Worm (Caenorhabditis elegans) whole organism, L4/young adult: Measurements from ENCODE around the gene srh-288.

ENCODE experiments used
- W03F9.2 ChIP-seq: fragments of 150-350 bp; optimal IDR thresholded peaks from 2 replicates; lab custom pipeline; 2014; ENCODE audit warnings: missing biosample characterization, missing genetic modification characterization
- dao-5 ChIP-seq: sonication (generic microtip); optimal IDR thresholded peaks from 2 replicates; lab custom pipeline; 2016; ENCODE audit warnings: missing genotype, missing genetic modification characterization, moderate library complexity, missing compliant biosample characterization
- him-1 ChIP-seq: sonication (generic microtip); optimal IDR thresholded peaks from 2 replicates; lab custom pipeline; 2016; ENCODE audit warnings: missing genotype, missing genetic modification reagents, missing genetic modification characterization, missing compliant biosample characterization

srh-288 gene

ce11 chrV:17790191-17790590 is 5.4 kb downstream of the srh-288 start, which contains the start of gene srh-290:
Gene srh-290 (plus strand): TSS chrV:17790491.
- TF ChIP-seq W03F9.2 (tag; lab: Kevin White, UChicago) (no peak), dao-5 (no peak), him-1 (tag; lab: Kevin White, UChicago) (no peak)

- TF ChIP-seq him-1 (tag; lab: Kevin White, UChicago): no peak
- TF ChIP-seq dao-5: no peak
- TF ChIP-seq W03F9.2 (tag; lab: Kevin White, UChicago): no peak
These were observed 11.2 kb downstream of the srh-288 start for ce11 chrV:17784363-17784762.

- no peak for TF ChIP-seq dao-5
- no peak for TF ChIP-seq W03F9.2 (tag; lab: Kevin White, UChicago)
- TF ChIP-seq him-1 (tag; lab: Kevin White, UChicago): no peak
These were observed 12.0 kb downstream of the srh-288 start, which contains the start of gene srab-12 for ce11 chrV:17783542-17783941. Gene srab-12 (minus strand): TSS chrV:17783642.

- TF ChIP-seq dao-5 (no peak), him-1 (tag; lab: Kevin White, UChicago) (no peak), W03F9.2 (tag; lab: Kevin White, UChicago) (no peak)
These were observed 15.3 kb downstream of the srh-288 start for ce11 chrV:17780285-17780684.

ce11 chrV:17777624-17778023 is 17.9 kb downstream of the srh-288 start, which contains the start of gene C47A10.12:
Gene C47A10.12 (plus strand): TSS chrV:17777924.
- TF ChIP-seq dao-5 (no peak), him-1 (tag; lab: Kevin White, UChicago) (no peak), W03F9.2 (tag; lab: Kevin White, UChicago) (no peak)

- TF ChIP-seq him-1 (tag; lab: Kevin White, UChicago) (no peak), W03F9.2 (tag; lab: Kevin White, UChicago) (no peak), dao-5 (no peak)
These were observed 18.4 kb downstream of the srh-288 start, which contains the start of gene ddo-1 for ce11 chrV:17777127-17777526. Gene ddo-1 (minus strand): TSS chrV:17777227.

- TF ChIP-seq him-1 (tag; lab: Kevin White, UChicago) (no peak), W03F9.2 (tag; lab: Kevin White, UChicago) (no peak), dao-5 (no peak)
These were observed 22.4 kb downstream of the srh-288 start, which contains the start of gene sre-21 for ce11 chrV:17773108-17773507. Gene sre-21 (minus strand): TSS chrV:17773208.

- TF ChIP-seq him-1 (tag; lab: Kevin White, UChicago) (no peak), W03F9.2 (tag; lab: Kevin White, UChicago) (no peak), dao-5 (no peak)
These were observed 27.8 kb downstream of the srh-288 start for ce11 chrV:17767768-17768167.

ce11 chrV:17767249-17767648 is 28.3 kb downstream of the srh-288 start, which contains the start of gene srh-284:
Gene srh-284 (plus strand): TSS chrV:17767549.
- TF ChIP-seq him-1 (tag; lab: Kevin White, UChicago) (no peak), W03F9.2 (tag; lab: Kevin White, UChicago) (no peak), dao-5 (no peak)

- TF ChIP-seq W03F9.2 (tag; lab: Kevin White, UChicago) (no peak), him-1 (tag; lab: Kevin White, UChicago) (no peak), dao-5 (no peak)
These were observed 30.5 kb downstream of the srh-288 start, which contains the start of the genes C47A10.16 and srh-283 for ce11 chrV:17765077-17765476. Gene C47A10.16 (minus strand): TSS chrV:17765177. Gene srh-283 (plus strand): TSS chrV:17765348.

ce11 chrV:17755592-17755991 is 40.0 kb downstream of the srh-288 start, which contains the start of gene pgp-9:
Gene pgp-9 (plus strand): TSS chrV:17755892.
- TF ChIP-seq dao-5: no peak
- no peak for TF ChIP-seq him-1 (tag; lab: Kevin White, UChicago)
- no peak for TF ChIP-seq W03F9.2 (tag; lab: Kevin White, UChicago)

- TF ChIP-seq him-1 (tag; lab: Kevin White, UChicago) (no peak), dao-5 (no peak), W03F9.2 (tag; lab: Kevin White, UChicago) (no peak)
These were observed 40.6 kb downstream of the srh-288 start for ce11 chrV:17754999-17755398.

ce11 chrV:17752340-17752739 is 43.2 kb downstream of the srh-288 start:
- TF ChIP-seq dao-5 (no peak), W03F9.2 (tag; lab: Kevin White, UChicago) (no peak), him-1 (tag; lab: Kevin White, UChicago) (no peak)

ce11 chrV:17749181-17749580 is 46.4 kb downstream of the srh-288 start, which contains the start of gene R12G8.1:
Gene R12G8.1 (minus strand): TSS chrV:17749243.
- TF ChIP-seq dao-5: no peak
- TF ChIP-seq W03F9.2 (tag; lab: Kevin White, UChicago): no peak
- peak; percentile 8 for TF ChIP-seq him-1 (tag; lab: Kevin White, UChicago)

ce11 chrV:17746959-17747358 is 48.6 kb downstream of the srh-288 start, which contains the start of gene twk-36:
Gene twk-36 (minus strand): TSS chrV:17747059.
- TF ChIP-seq W03F9.2 (tag; lab: Kevin White, UChicago): no peak
- no peak for TF ChIP-seq dao-5
- no peak for TF ChIP-seq him-1 (tag; lab: Kevin White, UChicago)
